Fruit fly (Drosophila melanogaster) Kc167 (cell line): Measurements from ENCODE around the gene Shawn.

ENCODE experiments used
- Myc ChIP-seq: fragments of >200 bp; optimal IDR thresholded peaks from 2 replicates; lab custom pipeline; 2017; ENCODE audit warnings: missing external identifiers
- h ChIP-seq: fragments of >200 bp; optimal IDR thresholded peaks from 3 replicates; lab custom pipeline; 2018; ENCODE audit warnings: missing external identifiers

dm6 chrX:19662583-19663195, 51.4 kb downstream of the Shawn start:
- TF ChIP-seq h (lab: Kevin White, UChicago) (no peak), Myc (no peak)
